Worm (Caenorhabditis elegans) whole organism, L4 larva: ENCODE data around the gene edg-1.

Source experiments
- egl-27 ChIP-seq: sonication (generic microtip); optimal IDR thresholded peaks from 3 replicates; lab custom pipeline; 2017; ENCODE audit warnings: missing biosample characterization, missing genetic modification reagents, missing genetic modification characterization
- hif-1 ChIP-seq, 2 experiments: sonication (generic microtip); optimal IDR thresholded peaks; 2 replicates each; lab custom pipeline; 2016 to 2017; ENCODE audit warnings: missing compliant biosample characterization in 2 of 2, missing genetic modification characterization in 2 of 2, missing genetic modification reagents in 2 of 2, missing genotype in 2 of 2, mild to moderate bottlenecking in 1 of 2

ce11 chrIV:11329269-11329668, 8.7 kb downstream of the edg-1 start, which contains the start of gene leo-1:
- TF ChIP-seq egl-27 (tag; lab: Kevin White, UChicago) (no peak), hif-1 (tag; optimal IDR thresholded peaks at IDR 0.05; lab: Kevin White, UChicago) (no peak)
